Worm (Caenorhabditis elegans) whole organism, L1 larva: ENCODE data around the gene C15C7.4.
A peak's percentile ranks its signal among the peaks of the same experiment; 100 is the strongest.

Experiments used
- C04F5.9 ChIP-seq: sonication (generic microtip); optimal IDR thresholded peaks from 2 replicates; lab custom pipeline; 2016; ENCODE audit warnings: missing genetic modification characterization, missing compliant biosample characterization
- C16A3.4 ChIP-seq: fragments of 150-350 bp; optimal IDR thresholded peaks from 2 replicates; lab custom pipeline; 2014; ENCODE audit warnings: missing biosample characterization, missing genetic modification characterization
- C34B4.2 ChIP-seq: sonication (generic microtip); optimal IDR thresholded peaks from 2 replicates; lab custom pipeline; 2017; ENCODE audit warnings: mild to moderate bottlenecking, missing genetic modification characterization, missing compliant biosample characterization
- Y116A8C.19 ChIP-seq: sonication (generic microtip); optimal IDR thresholded peaks from 2 replicates; lab custom pipeline; 2016; ENCODE audit warnings: missing compliant biosample characterization, missing genetic modification characterization, borderline replicate concordance
- ama-1 ChIP-seq: fragments of 150-350 bp; optimal IDR thresholded peaks from 2 replicates; lab custom pipeline; 2014
- blmp-1 ChIP-seq: fragments of 150-350 bp; optimal IDR thresholded peaks from 2 replicates; lab custom pipeline; 2014; ENCODE audit warnings: missing biosample characterization, missing genetic modification characterization
- ceh-82 ChIP-seq, 3 experiments: fragments of 150-350 bp in 1 of 3; sonication (generic microtip) in 2 of 3; optimal IDR thresholded peaks; 2 replicates each; lab custom pipeline; 2014 to 2017; ENCODE audit warnings: missing biosample characterization in 3 of 3, missing genetic modification characterization in 3 of 3
- ceh-88 ChIP-seq: fragments of 200-800 bp; sonication (Bioruptor generic); IDR thresholded peaks from 2 replicates; pipeline ENCODE4 v1.3.6; 2022; ENCODE audit warnings: missing genetic modification characterization, missing compliant biosample characterization
- ceh-90 ChIP-seq: sonication (generic microtip); optimal IDR thresholded peaks from 2 replicates; lab custom pipeline; 2016; ENCODE audit warnings: missing genetic modification characterization, missing compliant biosample characterization
- dpl-1 ChIP-seq, 3 experiments: fragments of 150-350 bp in 2 of 3; sonication (generic microtip) in 1 of 3; optimal IDR thresholded peaks; 2 replicates each; lab custom pipeline; 2014 to 2017; ENCODE audit warnings: missing biosample characterization in 3 of 3, missing genetic modification characterization in 3 of 3, missing genetic modification reagents in 3 of 3
- efl-1 ChIP-seq, 4 experiments: fragments of 150-350 bp; optimal IDR thresholded peaks in 3 of 4; peaks in 1 of 4; 1 replicate in 1 of 4; 2 replicates in 3 of 4; lab custom pipeline; 2014; ENCODE audit warnings: missing biosample characterization in 2 of 4, missing genetic modification characterization in 2 of 4, missing genetic modification reagents in 2 of 4
- efl-3 ChIP-seq: fragments of 200-800 bp; sonication (Bioruptor generic); optimal IDR thresholded peaks from 2 replicates; lab custom pipeline; 2018; ENCODE audit warnings: mild to moderate bottlenecking, missing genetic modification characterization, missing compliant biosample characterization
- egl-13 ChIP-seq: sonication (generic microtip); optimal IDR thresholded peaks from 2 replicates; lab custom pipeline; 2016; ENCODE audit warnings: missing genotype, missing genetic modification reagents, missing genetic modification characterization, missing compliant biosample characterization
- ets-5 ChIP-seq: fragments of 200-800 bp; sonication (Bioruptor generic); IDR thresholded peaks from 2 replicates; pipeline ENCODE4 v1.3.6; 2022; ENCODE audit warnings: missing genetic modification characterization, missing compliant biosample characterization
- fkh-10 ChIP-seq: sonication (generic microtip); optimal IDR thresholded peaks from 2 replicates; lab custom pipeline; 2017; ENCODE audit warnings: missing biosample characterization, missing genetic modification reagents, missing genetic modification characterization
- fkh-4 ChIP-seq: sonication (generic microtip); optimal IDR thresholded peaks from 2 replicates; lab custom pipeline; 2016; ENCODE audit warnings: missing compliant biosample characterization, missing genetic modification characterization, borderline replicate concordance
- fkh-8 ChIP-seq: sonication (generic microtip); optimal IDR thresholded peaks from 2 replicates; lab custom pipeline; 2016; ENCODE audit warnings: mild to moderate bottlenecking, missing genetic modification characterization, missing compliant biosample characterization
- grh-1 ChIP-seq: fragments of 200-800 bp; sonication (Bioruptor generic); IDR thresholded peaks from 2 replicates; pipeline ENCODE4 v1.3.6; 2022; ENCODE audit warnings: missing genetic modification reagents, missing genetic modification characterization, missing compliant biosample characterization
- hlh-17 ChIP-seq: fragments of 200-800 bp; sonication (Bioruptor generic); optimal IDR thresholded peaks from 2 replicates; lab custom pipeline; 2018; ENCODE audit warnings: missing genetic modification characterization, mild to moderate bottlenecking, missing compliant biosample characterization, moderate library complexity, borderline replicate concordance
- hlh-4 ChIP-seq: sonication (generic microtip); optimal IDR thresholded peaks from 2 replicates; lab custom pipeline; 2016; ENCODE audit warnings: mild to moderate bottlenecking, missing genetic modification characterization, missing compliant biosample characterization
- hpl-2 ChIP-seq: fragments of 150-350 bp; optimal IDR thresholded peaks from 2 replicates; lab custom pipeline; 2014; ENCODE audit warnings: missing biosample characterization, missing genetic modification reagents, missing genetic modification characterization
- irx-1 ChIP-seq: sonication (generic microtip); optimal IDR thresholded peaks from 2 replicates; lab custom pipeline; 2016; ENCODE audit warnings: missing genetic modification characterization, missing compliant biosample characterization
- jun-1 ChIP-seq: fragments of 150-350 bp; optimal IDR thresholded peaks from 2 replicates; lab custom pipeline; 2014; ENCODE audit warnings: missing biosample characterization, missing genetic modification reagents, missing genetic modification characterization
- lin-14 ChIP-seq: fragments of 200-800 bp; sonication (Bioruptor generic); optimal IDR thresholded peaks from 2 replicates; lab custom pipeline; 2018; ENCODE audit warnings: mild to moderate bottlenecking, missing genetic modification characterization, moderate library complexity, missing compliant biosample characterization
- lin-35 ChIP-seq, 2 experiments: fragments of 150-350 bp; optimal IDR thresholded peaks; 2 replicates each; lab custom pipeline; 2014; ENCODE audit warnings: missing biosample characterization in 2 of 2, missing genetic modification characterization in 2 of 2, missing genetic modification reagents in 2 of 2
- lsy-2 ChIP-seq, 2 experiments: fragments of 150-350 bp; optimal IDR thresholded peaks; 2 replicates each; lab custom pipeline; 2014; ENCODE audit warnings: missing biosample characterization in 2 of 2, missing genetic modification characterization in 2 of 2
- mab-9 ChIP-seq: fragments of 200-800 bp; sonication (Bioruptor generic); IDR thresholded peaks from 2 replicates; pipeline ENCODE4 v1.3.6; 2022; ENCODE audit warnings: missing genetic modification reagents, missing genetic modification characterization, missing compliant biosample characterization
- mdl-1 ChIP-seq, 2 experiments: fragments of 150-350 bp; optimal IDR thresholded peaks; 2 replicates each; lab custom pipeline; 2014 to 2017; ENCODE audit warnings: missing biosample characterization in 2 of 2, missing genetic modification characterization in 2 of 2, inconsistent platforms in 1 of 2
- nhr-11 ChIP-seq: fragments of 150-350 bp; optimal IDR thresholded peaks from 2 replicates; lab custom pipeline; 2014; ENCODE audit warnings: missing biosample characterization, missing genetic modification characterization
- nhr-12 ChIP-seq: sonication (generic microtip); optimal IDR thresholded peaks from 2 replicates; lab custom pipeline; 2017; ENCODE audit warnings: missing biosample characterization, missing genetic modification characterization
- nhr-19 ChIP-seq: fragments of 200-800 bp; sonication (Bioruptor generic); conservative IDR thresholded peaks from 2 replicates; pipeline ENCODE4 v1.3.6; 2022; ENCODE audit warnings: missing genetic modification characterization, missing compliant biosample characterization
- nhr-20 ChIP-seq: sonication (generic microtip); optimal IDR thresholded peaks from 2 replicates; lab custom pipeline; 2016; ENCODE audit warnings: mild to moderate bottlenecking, missing genetic modification characterization, missing compliant biosample characterization
- nhr-28 ChIP-seq: fragments of 150-350 bp; optimal IDR thresholded peaks from 2 replicates; lab custom pipeline; 2014; ENCODE audit warnings: missing biosample characterization, missing genetic modification characterization
- nhr-47 ChIP-seq: sonication (generic microtip); optimal IDR thresholded peaks from 2 replicates; lab custom pipeline; 2016; ENCODE audit warnings: mild to moderate bottlenecking, missing genetic modification characterization, moderate library complexity, missing compliant biosample characterization
- nhr-71 ChIP-seq: sonication (generic microtip); optimal IDR thresholded peaks from 2 replicates; lab custom pipeline; 2016; ENCODE audit warnings: mild to moderate bottlenecking, missing genetic modification characterization, moderate library complexity, missing compliant biosample characterization
- nhr-76 ChIP-seq: sonication (generic microtip); optimal IDR thresholded peaks from 2 replicates; lab custom pipeline; 2017; ENCODE audit warnings: missing biosample characterization, missing genetic modification characterization
- nhr-84 ChIP-seq: sonication (generic microtip); optimal IDR thresholded peaks from 2 replicates; lab custom pipeline; 2017; ENCODE audit warnings: missing biosample characterization, missing genetic modification characterization
- nhr-85 ChIP-seq: sonication (generic microtip); peaks from one replicate; lab custom pipeline; 2016; ENCODE audit warnings: missing genetic modification characterization, inconsistent platforms, missing compliant biosample characterization
- pag-3 ChIP-seq: sonication (generic microtip); optimal IDR thresholded peaks from 2 replicates; lab custom pipeline; 2017; ENCODE audit warnings: missing genetic modification characterization, mild to moderate bottlenecking, missing compliant biosample characterization, antibody characterized with exemption, borderline replicate concordance; ENCODE audit not compliant: insufficient read depth
- pax-3 ChIP-seq: fragments of 200-800 bp; sonication (Bioruptor generic); optimal IDR thresholded peaks from 2 replicates; lab custom pipeline; 2018; ENCODE audit warnings: mild to moderate bottlenecking, missing genetic modification characterization, moderate library complexity, missing compliant biosample characterization
- pqm-1 ChIP-seq: sonication (generic microtip); optimal IDR thresholded peaks from 3 replicates; lab custom pipeline; 2017; ENCODE audit warnings: missing biosample characterization, missing genetic modification characterization
- sox-4 ChIP-seq: sonication (generic microtip); optimal IDR thresholded peaks from 2 replicates; lab custom pipeline; 2016; ENCODE audit warnings: missing genetic modification characterization, missing compliant biosample characterization
- sptf-1 ChIP-seq: fragments of 150-350 bp; optimal IDR thresholded peaks from 2 replicates; lab custom pipeline; 2014; ENCODE audit warnings: missing biosample characterization, missing genetic modification characterization
- sup-37 ChIP-seq: fragments of 200-800 bp; sonication (Bioruptor generic); optimal IDR thresholded peaks from 2 replicates; lab custom pipeline; 2018; ENCODE audit warnings: mild to moderate bottlenecking, missing genetic modification characterization, missing compliant biosample characterization
- swsn-7 ChIP-seq: sonication (generic microtip); optimal IDR thresholded peaks from 2 replicates; lab custom pipeline; 2016; ENCODE audit warnings: missing genetic modification characterization, missing compliant biosample characterization
- unc-30 ChIP-seq: sonication (generic microtip); optimal IDR thresholded peaks from 2 replicates; lab custom pipeline; 2017; ENCODE audit warnings: missing biosample characterization, missing genetic modification characterization
- unc-62 ChIP-seq: fragments of 150-350 bp; optimal IDR thresholded peaks from 2 replicates; lab custom pipeline; 2014; ENCODE audit warnings: missing biosample characterization, missing genetic modification reagents, missing genetic modification characterization
- unc-98 ChIP-seq: fragments of 200-800 bp; sonication (Bioruptor generic); IDR thresholded peaks from 2 replicates; pipeline ENCODE4 v1.3.6; 2022; ENCODE audit warnings: missing genetic modification characterization, missing compliant biosample characterization
- vab-15 ChIP-seq: sonication (generic microtip); optimal IDR thresholded peaks from 2 replicates; lab custom pipeline; 2017; ENCODE audit warnings: missing genotype, mild to moderate bottlenecking, missing genetic modification characterization, missing compliant biosample characterization
- xbp-1 ChIP-seq: sonication (generic microtip); optimal IDR thresholded peaks from 2 replicates; lab custom pipeline; 2016; ENCODE audit warnings: missing genetic modification characterization, missing compliant biosample characterization
- zag-1 ChIP-seq: fragments of 150-350 bp; optimal IDR thresholded peaks from 2 replicates; lab custom pipeline; 2014; ENCODE audit warnings: missing biosample characterization, missing genetic modification characterization
- zip-4 ChIP-seq: fragments of 200-800 bp; sonication (Bioruptor generic); optimal IDR thresholded peaks from 2 replicates; lab custom pipeline; 2018; ENCODE audit warnings: mild to moderate bottlenecking, missing genetic modification characterization, moderate library complexity, missing compliant biosample characterization
- ztf-11 ChIP-seq, 2 experiments: sonication (generic microtip); optimal IDR thresholded peaks; 2 replicates each; lab custom pipeline; 2016 to 2017; ENCODE audit warnings: missing genetic modification characterization in 2 of 2, missing biosample characterization in 1 of 2, missing compliant biosample characterization in 1 of 2

Gene C15C7.4

DNA sequence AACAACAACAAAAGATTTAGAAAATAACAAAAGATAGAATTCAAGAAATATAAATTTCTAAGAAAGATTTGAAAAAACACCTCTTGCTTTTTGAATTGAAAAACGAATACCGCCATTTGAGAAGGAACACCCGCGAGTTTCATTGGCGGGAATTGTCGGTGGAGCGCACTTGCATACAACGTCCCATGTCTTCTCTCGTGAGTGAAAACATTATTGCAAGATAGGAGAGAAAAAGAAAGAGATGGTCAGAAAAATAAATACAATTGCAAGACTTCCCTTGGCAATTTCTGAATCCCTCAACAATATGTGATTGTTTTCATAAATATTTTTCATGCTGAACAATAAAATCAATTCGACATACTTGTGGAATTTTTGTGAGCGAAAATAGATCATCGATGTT lies 39.2 kb upstream of the C15C7.4 start, which contains the start of gene K10B3.5 (continued):
- no peak for TF ChIP-seq sox-4 (tag; lab: Kevin White, UChicago)
- TF ChIP-seq nhr-47 = peak; percentile 67
- TF ChIP-seq nhr-11 (tag; lab: Kevin White, UChicago) = no peak
- TF ChIP-seq C34B4.2 = no peak
- TF ChIP-seq nhr-19 = peak; percentile 50
- TF ChIP-seq zip-4 (GFP tag; lab: Kevin White, UChicago) = no peak
- TF ChIP-seq unc-62 (GFP tag; lab: Kevin White, UChicago) = no peak
- TF ChIP-seq lsy-2 (tag; optimal IDR thresholded peaks at IDR 0.05; lab: Kevin White, UChicago) = peak; percentile 63 to 74
- TF ChIP-seq swsn-7 (tag; lab: Kevin White, UChicago) = peak; percentile 65
- no peak for TF ChIP-seq ceh-90 (tag; lab: Kevin White, UChicago)
- no peak for TF ChIP-seq Y116A8C.19 (tag; lab: Kevin White, UChicago)
- peak; percentile 93 for TF ChIP-seq lin-14 (GFP tag; lab: Kevin White, UChicago)
- peak; percentile 81 for TF ChIP-seq nhr-71 (tag; lab: Kevin White, UChicago)
- no peak for TF ChIP-seq fkh-10 (GFP tag; lab: Kevin White, UChicago)
- TF ChIP-seq ceh-82 (tag; optimal IDR thresholded peaks at IDR 0.05; lab: Kevin White, UChicago) = peak in 2 of 3 experiments; percentile 25 to 52
- TF ChIP-seq hlh-4 = no peak
- peak; percentile 70 to 91 for TF ChIP-seq lin-35 (GFP tag; optimal IDR thresholded peaks at IDR 0.05; lab: Kevin White, UChicago)
- peak; percentile 5 for TF ChIP-seq egl-13 (tag; lab: Kevin White, UChicago)
- no peak for TF ChIP-seq sptf-1 (tag; lab: Kevin White, UChicago)
- peak; percentile 17 for TF ChIP-seq fkh-8 (tag; lab: Kevin White, UChicago)
- peak; percentile 56 for TF ChIP-seq xbp-1 (tag; lab: Kevin White, UChicago)
- TF ChIP-seq C16A3.4 (tag; lab: Kevin White, UChicago) = peak; percentile 82
- peak in 1 of 2 experiments; percentile 11 for TF ChIP-seq ztf-11 (tag; optimal IDR thresholded peaks at IDR 0.05; lab: Kevin White, UChicago)
- no peak for TF ChIP-seq fkh-4 (tag; lab: Kevin White, UChicago)
- no peak for TF ChIP-seq irx-1 (tag; lab: Kevin White, UChicago)
- TF ChIP-seq nhr-84 (tag; lab: Kevin White, UChicago) = no peak
- TF ChIP-seq dpl-1 (GFP tag; optimal IDR thresholded peaks at IDR 0.05; lab: Kevin White, UChicago) = peak; percentile 78 to 88 (median 82)
- no peak for TF ChIP-seq ets-5 (GFP tag; lab: Robert Waterston, UW)
- no peak for TF ChIP-seq unc-30 (tag; lab: Kevin White, UChicago)
- peak; percentile 25 for TF ChIP-seq jun-1 (tag; lab: Kevin White, UChicago)
- no peak for TF ChIP-seq nhr-28 (tag; lab: Kevin White, UChicago)
- TF ChIP-seq mab-9 (GFP tag; lab: Robert Waterston, UW) = no peak
- TF ChIP-seq nhr-12 (tag; lab: Kevin White, UChicago) = no peak
- no peak for TF ChIP-seq pqm-1 (tag; lab: Kevin White, UChicago)
- TF ChIP-seq ama-1 (lab: Kevin White, UChicago) = peak; percentile 29
- peak; percentile 85 for TF ChIP-seq nhr-85
- TF ChIP-seq efl-1 (optimal IDR thresholded peaks at IDR 0.05; lab: Kevin White, UChicago) = peak; percentile 63 to 86
- peak; percentile 76 to 94 for TF ChIP-seq efl-1 (GFP tag; optimal IDR thresholded peaks at IDR 0.05 in 1 of 2; lab: Kevin White, UChicago)
- TF ChIP-seq hpl-2 (GFP tag; lab: Kevin White, UChicago) = no peak
- TF ChIP-seq zag-1 (tag; lab: Kevin White, UChicago) = no peak
- TF ChIP-seq mdl-1 (tag; optimal IDR thresholded peaks at IDR 0.05; lab: Kevin White, UChicago) = peak in 1 of 2 experiments; percentile 58
- TF ChIP-seq unc-98 (GFP tag; lab: Robert Waterston, UW) = no peak
- TF ChIP-seq nhr-76 (tag; lab: Kevin White, UChicago) = no peak
- no peak for TF ChIP-seq vab-15 (tag; lab: Kevin White, UChicago)
- no peak for TF ChIP-seq grh-1 (GFP tag; lab: Robert Waterston, UW)
- TF ChIP-seq ceh-88 (GFP tag; lab: Robert Waterston, UW) = no peak
- no peak for TF ChIP-seq pax-3
- TF ChIP-seq C04F5.9 (tag; lab: Kevin White, UChicago) = no peak
- TF ChIP-seq sup-37 (GFP tag; lab: Kevin White, UChicago) = no peak
- no peak for TF ChIP-seq efl-3 (GFP tag; lab: Kevin White, UChicago)
- TF ChIP-seq pag-3 (tag; lab: Kevin White, UChicago) = peak; percentile 60
- peak; percentile 71 for TF ChIP-seq nhr-20 (tag; lab: Kevin White, UChicago)
- peak; percentile 82 for TF ChIP-seq blmp-1 (tag; lab: Kevin White, UChicago)
- TF ChIP-seq hlh-17 (GFP tag; lab: Kevin White, UChicago) = no peak
